Worm (Caenorhabditis elegans): ENCODE data around the gene czw-1.

- TF ChIP-seq nhr-76 (tag; optimal IDR thresholded peaks at IDR 0.05) = no peak
- TF ChIP-seq ceh-43 (GFP tag; optimal IDR thresholded peaks at IDR 0.05) = no peak
- no peak for TF ChIP-seq blmp-1 (tag; optimal IDR thresholded peaks at IDR 0.05)
- no peak for TF ChIP-seq unc-62 (GFP tag; optimal IDR thresholded peaks at IDR 0.05)
These were observed 37.2 kb upstream of the czw-1 start for ce11 chrIV:7983728-7984346.
